Worm (Caenorhabditis elegans) whole organism, L2 larva: ENCODE results near the gene lec-8.
A peak's percentile ranks its signal among the peaks of the same experiment; 100 is the strongest.

Experiments used
- C34F6.9 ChIP-seq: fragments of 150-350 bp; optimal IDR thresholded peaks from 2 replicates; lab custom pipeline; 2014; ENCODE audit warnings: missing biosample characterization, missing genetic modification characterization
- F13H6.1 ChIP-seq: sonication (generic microtip); optimal IDR thresholded peaks from 2 replicates; lab custom pipeline; 2016; ENCODE audit warnings: missing genetic modification characterization, missing compliant biosample characterization
- R02D3.7 ChIP-seq: fragments of 150-350 bp; optimal IDR thresholded peaks from 2 replicates; lab custom pipeline; 2014; ENCODE audit warnings: missing biosample characterization, missing genetic modification characterization
- Y55F3AM.14 ChIP-seq: fragments of 200-800 bp; sonication (Bioruptor generic); optimal IDR thresholded peaks from 2 replicates; lab custom pipeline; 2018; ENCODE audit warnings: mild to moderate bottlenecking, missing genetic modification characterization, missing compliant biosample characterization
- ZK546.5 ChIP-seq: sonication (generic microtip); optimal IDR thresholded peaks from 2 replicates; lab custom pipeline; 2017; ENCODE audit warnings: missing biosample characterization, missing genetic modification characterization
- alr-1 ChIP-seq: fragments of 150-350 bp; optimal IDR thresholded peaks from 2 replicates; lab custom pipeline; 2014; ENCODE audit warnings: missing biosample characterization, missing genetic modification characterization
- aly-2 ChIP-seq: fragments of 150-350 bp; optimal IDR thresholded peaks from 2 replicates; lab custom pipeline; 2014; ENCODE audit warnings: missing biosample characterization, missing genetic modification characterization
- ama-1 ChIP-seq: fragments of 150-350 bp; optimal IDR thresholded peaks from 2 replicates; lab custom pipeline; 2018; ENCODE audit warnings: inconsistent platforms
- blmp-1 ChIP-seq: sonication (generic microtip); optimal IDR thresholded peaks from 2 replicates; lab custom pipeline; 2017; ENCODE audit warnings: missing genetic modification characterization, mild to moderate bottlenecking, missing compliant biosample characterization, antibody characterized with exemption, moderate library complexity; ENCODE audit not compliant: insufficient read depth
- ceh-82 ChIP-seq: fragments of 150-350 bp; optimal IDR thresholded peaks from 2 replicates; lab custom pipeline; 2014; ENCODE audit warnings: missing biosample characterization, missing genetic modification characterization
- crh-2 ChIP-seq: sonication (generic microtip); optimal IDR thresholded peaks from 2 replicates; lab custom pipeline; 2017; ENCODE audit warnings: missing biosample characterization, missing genetic modification characterization
- dmd-4 ChIP-seq: sonication (generic microtip); optimal IDR thresholded peaks from 2 replicates; lab custom pipeline; 2017; ENCODE audit warnings: missing biosample characterization, missing genetic modification characterization
- egl-27 ChIP-seq: sonication (generic microtip); optimal IDR thresholded peaks from 3 replicates; lab custom pipeline; 2017; ENCODE audit warnings: missing biosample characterization, missing genetic modification reagents, missing genetic modification characterization
- elt-1 ChIP-seq: fragments of 150-350 bp; optimal IDR thresholded peaks from 2 replicates; lab custom pipeline; 2014; ENCODE audit warnings: missing biosample characterization, missing genetic modification characterization
- fos-1 ChIP-seq: fragments of 150-350 bp; optimal IDR thresholded peaks from 2 replicates; lab custom pipeline; 2014; ENCODE audit warnings: missing biosample characterization, missing genetic modification characterization
- gmeb-1 ChIP-seq: fragments of 150-350 bp; optimal IDR thresholded peaks from 2 replicates; lab custom pipeline; 2014; ENCODE audit warnings: missing biosample characterization, missing genetic modification characterization
- lin-11 ChIP-seq: fragments of 150-350 bp; sonication (generic microtip); optimal IDR thresholded peaks from 2 replicates; lab custom pipeline; 2014; ENCODE audit warnings: missing biosample characterization, missing genetic modification characterization, inconsistent platforms, mixed read lengths
- lin-13 ChIP-seq: fragments of 150-350 bp; optimal IDR thresholded peaks from 2 replicates; lab custom pipeline; 2014; ENCODE audit warnings: missing biosample characterization, missing genetic modification reagents, missing genetic modification characterization
- lin-39 ChIP-seq: fragments of 150-350 bp; optimal IDR thresholded peaks from 2 replicates; lab custom pipeline; 2014; ENCODE audit warnings: missing biosample characterization, missing genetic modification reagents, missing genetic modification characterization
- lsy-2 ChIP-seq, 2 experiments: fragments of 150-350 bp in 1 of 2; sonication (generic microtip) in 1 of 2; optimal IDR thresholded peaks; 2 replicates each; lab custom pipeline; 2014 to 2017; ENCODE audit warnings: missing biosample characterization in 2 of 2, missing genetic modification characterization in 2 of 2
- mab-5 ChIP-seq: fragments of 150-350 bp; optimal IDR thresholded peaks from 2 replicates; lab custom pipeline; 2014; ENCODE audit warnings: missing biosample characterization, missing genetic modification characterization
- mdl-1 ChIP-seq, 2 experiments: fragments of 150-350 bp in 1 of 2; sonication (generic microtip) in 1 of 2; optimal IDR thresholded peaks; 2 replicates each; lab custom pipeline; 2017; ENCODE audit warnings: missing biosample characterization in 2 of 2, missing genetic modification characterization in 2 of 2
- nhr-10 ChIP-seq: sonication (generic microtip); optimal IDR thresholded peaks from 2 replicates; lab custom pipeline; 2017; ENCODE audit warnings: missing biosample characterization, missing genetic modification characterization
- nhr-11 ChIP-seq: fragments of 150-350 bp; optimal IDR thresholded peaks from 2 replicates; lab custom pipeline; 2014; ENCODE audit warnings: missing biosample characterization, missing genetic modification characterization
- nhr-12 ChIP-seq: fragments of 150-350 bp; optimal IDR thresholded peaks from 2 replicates; lab custom pipeline; 2014; ENCODE audit warnings: missing biosample characterization, missing genetic modification characterization
- nhr-129 ChIP-seq: fragments of 150-350 bp; optimal IDR thresholded peaks from 2 replicates; lab custom pipeline; 2014; ENCODE audit warnings: missing biosample characterization, missing genetic modification characterization
- nhr-21 ChIP-seq: fragments of 150-350 bp; optimal IDR thresholded peaks from 2 replicates; lab custom pipeline; 2014; ENCODE audit warnings: missing biosample characterization, missing genetic modification characterization
- nhr-25 ChIP-seq: fragments of 150-350 bp; sonication (generic microtip); optimal IDR thresholded peaks from 3 replicates; lab custom pipeline; 2014; ENCODE audit warnings: missing biosample characterization, missing genetic modification characterization
- nhr-6 ChIP-seq: fragments of 150-350 bp; optimal IDR thresholded peaks from 2 replicates; lab custom pipeline; 2014; ENCODE audit warnings: missing biosample characterization, missing genetic modification characterization
- peb-1 ChIP-seq: fragments of 150-350 bp; optimal IDR thresholded peaks from 2 replicates; lab custom pipeline; 2014; ENCODE audit warnings: missing biosample characterization, missing genetic modification characterization
- sem-4 ChIP-seq: fragments of 150-350 bp; optimal IDR thresholded peaks from 2 replicates; lab custom pipeline; 2014; ENCODE audit warnings: missing biosample characterization, missing genetic modification reagents, missing genetic modification characterization
- skn-1 ChIP-seq: sonication (generic microtip); optimal IDR thresholded peaks from 2 replicates; lab custom pipeline; 2017; ENCODE audit warnings: missing biosample characterization, missing genetic modification characterization
- sma-3 ChIP-seq: sonication (generic microtip); optimal IDR thresholded peaks from 2 replicates; lab custom pipeline; 2016; ENCODE audit warnings: missing genetic modification reagents, missing genetic modification characterization, missing compliant biosample characterization
- sma-9 ChIP-seq, 2 experiments: fragments of 150-350 bp in 1 of 2; sonication (generic microtip) in 1 of 2; optimal IDR thresholded peaks; 2 replicates each; lab custom pipeline; 2014 to 2016; ENCODE audit warnings: missing genetic modification characterization in 2 of 2, mild to moderate bottlenecking in 1 of 2, missing biosample characterization in 1 of 2, missing compliant biosample characterization in 1 of 2, missing genetic modification reagents in 1 of 2, moderate library complexity in 1 of 2
- unc-55 ChIP-seq: fragments of 150-350 bp; sonication (generic microtip); optimal IDR thresholded peaks from 3 replicates; lab custom pipeline; 2014; ENCODE audit warnings: missing biosample characterization, missing genetic modification reagents, missing genetic modification characterization
- zag-1 ChIP-seq: fragments of 150-350 bp; optimal IDR thresholded peaks from 2 replicates; lab custom pipeline; 2014; ENCODE audit warnings: missing biosample characterization, missing genetic modification characterization
- ztf-11 ChIP-seq: sonication (generic microtip); optimal IDR thresholded peaks from 2 replicates; lab custom pipeline; 2017; ENCODE audit warnings: missing biosample characterization, missing genetic modification characterization

lec-8 gene

ce11 chrX:9882112-9882511 is 31.7 kb downstream of the lec-8 start, which contains the start of gene glo-1:
Gene glo-1 (minus strand): TSS chrX:9882212.
- TF ChIP-seq nhr-10 (tag; lab: Kevin White, UChicago) (no peak), ama-1 (no peak), nhr-12 (no peak), mdl-1 (tag; optimal IDR thresholded peaks at IDR 0.05; lab: Kevin White, UChicago) (no peak), ztf-11 (tag; lab: Kevin White, UChicago) (no peak), Y55F3AM.14 (no peak), lin-13 (no peak), ZK546.5 (tag; lab: Kevin White, UChicago) (no peak), unc-55 (GFP tag; lab: Kevin White, UChicago) (no peak), sma-9 (GFP tag; optimal IDR thresholded peaks at IDR 0.05; lab: Kevin White, UChicago) (no peak), sma-9 (tag; optimal IDR thresholded peaks at IDR 0.05; lab: Kevin White, UChicago) (no peak), lin-39 (tag; lab: Kevin White, UChicago) (no peak), zag-1 (tag; lab: Kevin White, UChicago) (no peak), R02D3.7 (tag; lab: Kevin White, UChicago) (no peak), nhr-6 (tag; lab: Kevin White, UChicago) (no peak)

DNA sequence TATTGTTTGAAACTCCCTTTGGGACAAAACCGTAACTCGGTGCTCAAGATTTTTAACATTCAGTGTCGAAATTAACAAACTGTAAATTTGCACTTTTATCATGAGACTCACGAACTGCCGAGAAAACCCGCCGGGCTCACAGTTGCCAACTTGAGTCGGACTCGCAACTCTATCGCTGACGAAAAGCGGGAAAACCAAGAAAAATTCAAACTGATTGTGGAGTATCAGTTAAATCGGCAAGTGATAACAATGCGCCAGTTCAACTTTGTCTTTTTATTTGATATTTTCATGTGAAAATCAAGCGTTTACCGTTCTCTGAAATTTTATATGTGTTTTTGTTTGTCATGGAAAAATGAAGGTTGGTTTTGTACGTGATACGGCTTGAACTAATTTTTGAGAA is 32.2 kb downstream of the lec-8 start:
- peak; percentile 85 for TF ChIP-seq fos-1 (tag; lab: Kevin White, UChicago)
- TF ChIP-seq nhr-129 = no peak
- TF ChIP-seq blmp-1 (tag; lab: Kevin White, UChicago) = no peak

DNA sequence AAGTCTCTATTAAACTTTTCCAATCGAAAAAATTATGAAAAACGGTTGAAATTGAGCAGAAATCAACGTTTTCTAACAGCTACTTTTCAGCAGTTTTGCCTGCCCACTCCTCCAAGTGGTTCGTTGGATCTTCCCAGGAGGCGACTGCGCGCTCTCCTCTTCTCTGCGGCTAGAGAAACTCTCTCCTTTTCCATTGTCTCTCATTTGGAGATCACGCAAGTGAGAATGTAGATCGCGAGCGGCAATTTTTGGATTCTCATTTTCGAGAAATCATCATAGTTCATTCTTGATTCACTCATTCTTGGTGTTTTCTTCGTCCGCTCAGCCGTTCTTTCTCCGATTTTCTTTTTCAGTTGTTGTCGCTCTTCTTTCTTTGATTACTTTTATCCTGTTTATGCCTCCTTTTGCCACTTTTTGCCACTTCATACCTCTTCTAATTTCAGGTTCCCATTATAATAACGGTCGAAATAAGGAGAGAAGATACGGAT is 33.5 kb downstream of the lec-8 start, which contains the start of gene mrp-4:
Gene mrp-4, plus strand, starts transcription at position 438 of the 488 bp plus-strand sequence.
- TF ChIP-seq aly-2 (no peak), mab-5 (tag; lab: Kevin White, UChicago) (no peak), alr-1 (no peak), Y55F3AM.14 (no peak), elt-1 (no peak), fos-1 (tag; lab: Kevin White, UChicago) (no peak), gmeb-1 (no peak)
- TF ChIP-seq, all 48 proteins: peak for 0

DNA sequence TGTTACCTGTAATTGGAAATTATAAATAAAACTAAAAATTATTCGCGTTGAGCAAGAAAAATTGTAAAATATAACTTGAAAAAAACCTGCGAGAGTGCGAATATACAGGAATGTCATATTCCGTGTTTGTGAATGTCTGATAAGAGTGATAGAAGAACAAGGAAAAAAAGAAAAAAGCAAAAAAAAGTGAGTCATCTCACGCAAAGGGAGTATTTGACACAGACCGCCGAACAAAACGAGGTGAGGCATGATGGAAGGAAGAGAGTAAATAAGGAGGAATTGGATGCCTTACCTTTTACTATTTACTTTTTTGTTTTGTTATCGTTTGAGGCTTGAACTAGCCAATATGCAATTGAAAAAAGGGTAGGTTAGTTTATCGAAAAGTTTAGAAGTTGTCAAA is 42.0 kb downstream of the lec-8 start, which contains the start of gene F21G4.1:
Gene F21G4.1, minus strand, starts transcription at position 6 of the 400 bp plus-strand sequence.
- TF ChIP-seq fos-1 (tag; lab: Kevin White, UChicago) (peak; percentile 97), crh-2 (tag; lab: Kevin White, UChicago) (peak; percentile 17), dmd-4 (tag; lab: Kevin White, UChicago) (no peak)

ce11 chrX:9893069-9893468 is 42.7 kb downstream of the lec-8 start:
- TF ChIP-seq nhr-12 (no peak), blmp-1 (tag; lab: Kevin White, UChicago) (peak; percentile 76), unc-55 (GFP tag; lab: Kevin White, UChicago) (no peak), skn-1 (no peak), lin-13 (no peak), nhr-11 (no peak)

DNA sequence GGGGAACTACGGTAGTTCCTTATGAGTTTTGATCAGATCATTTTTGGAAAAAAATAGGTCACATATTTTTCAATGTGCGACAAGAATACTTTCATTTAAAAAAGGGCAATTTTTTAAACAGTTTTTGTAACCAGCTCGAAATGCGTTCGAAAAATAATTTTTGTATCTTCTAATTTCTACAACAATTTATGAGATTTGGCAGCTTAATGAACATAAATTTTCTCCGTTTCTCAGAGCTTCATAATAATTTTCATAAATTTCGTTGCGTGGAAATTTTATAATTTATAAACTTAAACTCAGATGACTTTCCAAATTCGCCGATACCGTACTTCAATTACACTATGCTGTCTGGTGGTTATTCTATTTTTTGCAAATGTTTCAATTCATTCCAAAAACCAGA is 44.5 kb downstream of the lec-8 start, which contains the start of gene F21G4.3:
Gene F21G4.3, plus strand, starts transcription at position 301 of the 400 bp plus-strand sequence.
- TF ChIP-seq unc-55 (GFP tag; lab: Kevin White, UChicago) (no peak), ama-1 (no peak), crh-2 (tag; lab: Kevin White, UChicago) (no peak), peb-1 (no peak), ceh-82 (tag; lab: Kevin White, UChicago) (no peak), skn-1 (no peak), Y55F3AM.14 (no peak)

DNA sequence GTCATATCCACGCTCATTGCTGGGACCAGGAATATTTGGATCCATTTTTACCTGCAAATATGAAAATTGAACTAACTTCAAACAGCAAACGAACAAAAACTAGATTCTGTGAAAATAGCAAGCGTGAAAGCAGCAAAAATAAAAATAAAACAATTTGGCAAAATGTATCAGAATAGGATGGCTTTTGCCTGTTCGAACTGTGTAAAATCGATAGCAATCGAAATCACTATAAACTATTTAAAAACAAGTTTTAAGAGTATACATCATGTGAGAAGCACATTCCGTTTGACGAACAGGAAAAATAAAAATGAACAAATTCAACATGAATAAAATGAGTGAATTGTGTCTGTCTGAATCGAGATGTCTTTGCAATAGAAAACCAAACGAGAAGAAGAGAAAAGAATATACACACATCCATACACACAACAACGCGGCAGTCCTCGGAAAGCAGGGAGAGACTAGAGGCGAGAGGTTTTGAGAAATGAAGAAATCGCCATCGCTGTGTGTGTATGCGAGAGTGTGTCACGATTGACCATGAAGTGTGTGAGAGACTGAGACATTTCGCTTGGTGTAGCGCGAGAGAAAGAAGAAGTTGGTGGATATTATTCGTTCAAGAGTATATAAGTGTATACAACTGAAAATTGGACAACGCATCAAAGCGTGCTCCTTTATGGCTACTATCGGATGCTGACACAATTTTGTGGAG is 49.2 kb downstream of the lec-8 start, which contains the start of gene phf-34:
Gene phf-34, minus strand, starts transcription at position 51 of the 706 bp plus-strand sequence.
- TF ChIP-seq nhr-25 (tag; lab: Kevin White, UChicago) = peak; percentile 49
- peak; percentile 66 for TF ChIP-seq zag-1 (tag; lab: Kevin White, UChicago)
- TF ChIP-seq egl-27 (tag; lab: Kevin White, UChicago) = no peak
- peak in 1 of 2 experiments; percentile 58 for TF ChIP-seq lsy-2 (tag; optimal IDR thresholded peaks at IDR 0.05; lab: Kevin White, UChicago)
- no peak for TF ChIP-seq ZK546.5 (tag; lab: Kevin White, UChicago)
- TF ChIP-seq fos-1 (tag; lab: Kevin White, UChicago) = peak; percentile 33
- peak; percentile 35 for TF ChIP-seq sma-9 (GFP tag; optimal IDR thresholded peaks at IDR 0.05; lab: Kevin White, UChicago)
- no peak for TF ChIP-seq sma-9 (tag; optimal IDR thresholded peaks at IDR 0.05; lab: Kevin White, UChicago)
- TF ChIP-seq unc-55 (GFP tag; lab: Kevin White, UChicago) = peak; percentile 76
- TF ChIP-seq nhr-6 (tag; lab: Kevin White, UChicago) = no peak
- TF ChIP-seq mab-5 (tag; lab: Kevin White, UChicago) = peak; percentile 12
- TF ChIP-seq nhr-21 (tag; lab: Kevin White, UChicago) = peak; percentile 17
- TF ChIP-seq sem-4 = no peak
- peak; percentile 71 for TF ChIP-seq F13H6.1 (tag; lab: Kevin White, UChicago)
- TF ChIP-seq lin-13 = peak; percentile 37
- TF ChIP-seq nhr-129 = peak; percentile 84
- peak; percentile 65 for TF ChIP-seq C34F6.9
- TF ChIP-seq sma-3 (GFP tag; lab: Kevin White, UChicago) = no peak
- TF ChIP-seq mdl-1 (tag; optimal IDR thresholded peaks at IDR 0.05; lab: Kevin White, UChicago) = peak in 1 of 2 experiments; percentile 17
- peak; percentile 9 for TF ChIP-seq lin-11 (tag; lab: Kevin White, UChicago)
- TF ChIP-seq crh-2 (tag; lab: Kevin White, UChicago) = peak; percentile 67
- TF ChIP-seq, all 48 proteins: peak for 15
